Worm (Caenorhabditis elegans) whole organism, midembryonic: ENCODE measurements around the gene ZK250.2.
"Not testable (repeated sequence)": the region's sequence is repeated elsewhere in the genome, so short reads cannot be mapped to it uniquely, and the experiment has no call there.

Experiments
- T22C8.4 ChIP-seq: fragments of 200-800 bp; sonication (Bioruptor generic); IDR thresholded peaks from 2 replicates; pipeline ENCODE4 v1.3.6; 2022; ENCODE audit warnings: missing genetic modification characterization, missing compliant biosample characterization
- cog-1 ChIP-seq: sonication (generic microtip); optimal IDR thresholded peaks from 2 replicates; lab custom pipeline; 2016; ENCODE audit warnings: missing genetic modification characterization, missing compliant biosample characterization
- flt-1 ChIP-seq: fragments of 200-800 bp; sonication (Bioruptor generic); IDR thresholded peaks from 2 replicates; pipeline ENCODE4 v1.3.6; 2022; ENCODE audit warnings: missing genetic modification characterization, missing compliant biosample characterization
- klf-2 ChIP-seq: fragments of 200-800 bp; sonication (Bioruptor generic); conservative IDR thresholded peaks from 2 replicates; pipeline ENCODE4 v1.3.6; 2022; ENCODE audit warnings: missing genetic modification reagents, missing genetic modification characterization, missing compliant biosample characterization
- med-1 ChIP-seq: sonication (generic microtip); optimal IDR thresholded peaks from 2 replicates; lab custom pipeline; 2017; ENCODE audit warnings: missing genetic modification characterization, mild to moderate bottlenecking, missing compliant biosample characterization, antibody characterized with exemption, missing genetic modification reagents; ENCODE audit not compliant: insufficient read depth
- ref-1 ChIP-seq: fragments of 200-800 bp; sonication (Bioruptor generic); conservative IDR thresholded peaks from 2 replicates; pipeline ENCODE4 v1.3.6; 2022; ENCODE audit warnings: missing genetic modification reagents, missing genetic modification characterization, missing compliant biosample characterization
- tab-1 ChIP-seq: fragments of 200-800 bp; sonication (Bioruptor generic); IDR thresholded peaks from 2 replicates; pipeline ENCODE4 v1.3.6; 2022; ENCODE audit warnings: missing genetic modification characterization, missing compliant biosample characterization
- ztf-23 ChIP-seq: fragments of 200-800 bp; sonication (Bioruptor generic); IDR thresholded peaks from 2 replicates; pipeline ENCODE4 v1.3.6; 2022; ENCODE audit warnings: missing genetic modification reagents, missing genetic modification characterization, missing compliant biosample characterization
- ztf-29 ChIP-seq: fragments of 200-800 bp; sonication (Bioruptor generic); IDR thresholded peaks from 2 replicates; pipeline ENCODE4 v1.3.6; 2022; ENCODE audit warnings: missing genetic modification reagents, missing genetic modification characterization, missing compliant biosample characterization

The ZK250.2 gene

DNA sequence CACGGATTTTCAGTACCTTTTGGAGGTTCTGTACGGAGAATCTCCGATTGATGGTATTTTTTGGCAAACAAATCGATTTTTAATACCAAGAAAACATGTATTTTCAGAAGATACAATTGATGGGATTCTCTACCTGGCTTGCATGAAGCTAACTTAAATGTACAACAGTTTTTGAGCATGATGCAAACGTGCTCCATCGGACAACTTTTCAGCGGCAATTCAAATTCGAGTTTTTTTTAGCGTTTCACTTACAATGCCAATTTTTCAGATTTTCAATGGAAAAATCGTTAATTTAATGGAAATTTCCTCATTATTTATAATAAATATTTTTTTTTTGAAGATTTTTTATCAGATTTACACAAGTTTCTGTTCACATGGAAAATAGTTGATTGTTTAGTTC lies 19.9 kb upstream of the ZK250.2 start:
- TF ChIP-seq klf-2 (GFP tag; lab: Robert Waterston, UW) (no peak), T22C8.4 (GFP tag; lab: Robert Waterston, UW) (no peak)

ce11 chrII:1939652-1940051 lies 8.8 kb upstream of the ZK250.2 start, which contains the start of gene ZK250.13:
TSS of gene ZK250.13 (minus strand) at chrII:1939752.
- no peak for TF ChIP-seq ztf-29 (GFP tag; lab: Robert Waterston, UW)
- TF ChIP-seq ref-1 (GFP tag; lab: Robert Waterston, UW): no peak
- TF ChIP-seq tab-1 (GFP tag; lab: Robert Waterston, UW): no peak
- TF ChIP-seq ztf-23: no peak
- TF ChIP-seq klf-2 (GFP tag; lab: Robert Waterston, UW): no peak
- no peak for TF ChIP-seq flt-1 (GFP tag; lab: Robert Waterston, UW)
- no peak for TF ChIP-seq med-1 (GFP tag; lab: Kevin White, UChicago)
- no peak for TF ChIP-seq T22C8.4 (GFP tag; lab: Robert Waterston, UW)
- no peak for TF ChIP-seq cog-1 (tag; lab: Kevin White, UChicago)

ce11 chrII:1945093-1945492 lies 3.4 kb upstream of the ZK250.2 start, which contains the start of gene ZK250.14:
TSS of gene ZK250.14 (minus strand) at chrII:1945193.
- TF ChIP-seq flt-1 (GFP tag; lab: Robert Waterston, UW) (no peak), ztf-23 (no peak), med-1 (GFP tag; lab: Kevin White, UChicago) (no peak), ztf-29 (GFP tag; lab: Robert Waterston, UW) (no peak), ref-1 (GFP tag; lab: Robert Waterston, UW) (no peak), tab-1 (GFP tag; lab: Robert Waterston, UW) (no peak), cog-1 (tag; lab: Kevin White, UChicago) (no peak), T22C8.4 (GFP tag; lab: Robert Waterston, UW) (no peak), klf-2 (GFP tag; lab: Robert Waterston, UW) (no peak)

DNA sequence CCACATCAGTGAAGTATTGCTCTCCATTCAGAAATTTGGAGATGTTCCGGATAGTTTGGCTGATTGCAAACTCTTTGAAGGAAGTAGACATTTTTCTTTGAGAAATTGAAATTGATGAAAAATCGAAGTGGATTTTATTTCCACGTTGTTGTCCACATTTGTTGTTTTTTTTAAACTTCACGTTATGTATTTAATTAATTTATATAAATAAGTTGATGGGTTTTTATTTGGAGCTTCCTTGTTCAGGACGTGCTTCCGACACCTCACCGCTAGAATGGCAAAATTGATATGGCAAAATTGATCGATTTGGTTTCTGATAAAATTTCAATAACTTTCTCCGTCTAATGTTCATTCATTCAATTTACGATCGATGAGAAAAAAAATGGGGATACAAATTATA lies 2.1 kb upstream of the ZK250.2 start, which contains the start of gene math-48:
math-48 (minus strand) TSS at position 101 of the 400 bp plus-strand sequence.
- TF ChIP-seq ref-1 (GFP tag; lab: Robert Waterston, UW) (no peak), ztf-29 (GFP tag; lab: Robert Waterston, UW) (no peak), klf-2 (GFP tag; lab: Robert Waterston, UW) (no peak), T22C8.4 (GFP tag; lab: Robert Waterston, UW) (no peak), ztf-23 (no peak), tab-1 (GFP tag; lab: Robert Waterston, UW) (no peak), cog-1 (tag; lab: Kevin White, UChicago) (no peak), med-1 (GFP tag; lab: Kevin White, UChicago) (no peak), flt-1 (GFP tag; lab: Robert Waterston, UW) (no peak)

ce11 chrII:1949119-1949518 lies 626 bp downstream of the ZK250.2 start:
- TF ChIP-seq tab-1 (GFP tag; lab: Robert Waterston, UW) (no peak), ztf-23 (no peak), flt-1 (GFP tag; lab: Robert Waterston, UW) (no peak), med-1 (GFP tag; lab: Kevin White, UChicago) (no peak), ref-1 (GFP tag; lab: Robert Waterston, UW) (no peak), cog-1 (tag; lab: Kevin White, UChicago) (no peak), ztf-29 (GFP tag; lab: Robert Waterston, UW) (no peak), T22C8.4 (GFP tag; lab: Robert Waterston, UW) (no peak)

- TF ChIP-seq klf-2 (GFP tag; lab: Robert Waterston, UW); flt-1 (GFP tag; lab: Robert Waterston, UW); med-1 (GFP tag; lab: Kevin White, UChicago): not testable (repeated sequence)
These were observed 7.1 kb downstream of the ZK250.2 start, which contains the start of gene math-49 for ce11 chrII:1955568-1955967. TSS of gene math-49 (minus strand) at chrII:1955668.

ce11 chrII:1986979-1987378 lies 38.5 kb downstream of the ZK250.2 start, which contains the start of gene Y16E11A.4:
TSS of gene Y16E11A.4 (plus strand) at chrII:1987279.
- TF ChIP-seq ztf-23: no peak
- no peak for TF ChIP-seq T22C8.4 (GFP tag; lab: Robert Waterston, UW)
- no peak for TF ChIP-seq klf-2 (GFP tag; lab: Robert Waterston, UW)
- TF ChIP-seq cog-1 (tag; lab: Kevin White, UChicago): no peak
- TF ChIP-seq ztf-29 (GFP tag; lab: Robert Waterston, UW): no peak
- TF ChIP-seq flt-1 (GFP tag; lab: Robert Waterston, UW): no peak
- no peak for TF ChIP-seq med-1 (GFP tag; lab: Kevin White, UChicago)
- no peak for TF ChIP-seq ref-1 (GFP tag; lab: Robert Waterston, UW)
- TF ChIP-seq tab-1 (GFP tag; lab: Robert Waterston, UW): no peak

DNA sequence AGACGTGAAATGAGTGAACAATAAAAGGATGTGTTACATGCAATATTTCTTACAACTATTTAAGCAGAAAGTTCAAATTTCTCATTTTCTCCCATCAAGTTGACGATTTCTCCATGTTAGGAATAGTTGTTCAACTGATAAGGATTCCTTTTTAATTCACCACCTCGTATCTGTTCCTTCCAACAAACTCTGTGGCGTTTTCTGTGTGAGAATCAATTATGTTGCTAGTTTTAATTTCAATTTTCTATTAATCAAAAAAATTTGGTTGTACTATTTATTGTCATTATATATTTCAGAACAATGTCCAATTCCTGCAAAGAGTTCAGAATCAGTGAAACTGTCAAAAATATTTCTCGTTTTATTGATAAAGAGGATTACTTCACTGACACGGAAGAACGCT lies 40.5 kb downstream of the ZK250.2 start, which contains the start of gene math-44:
math-44 (plus strand) TSS at position 301 of the 400 bp plus-strand sequence.
- TF ChIP-seq med-1 (GFP tag; lab: Kevin White, UChicago): no peak
- TF ChIP-seq ref-1 (GFP tag; lab: Robert Waterston, UW): no peak
- no peak for TF ChIP-seq flt-1 (GFP tag; lab: Robert Waterston, UW)
- no peak for TF ChIP-seq T22C8.4 (GFP tag; lab: Robert Waterston, UW)
- TF ChIP-seq cog-1 (tag; lab: Kevin White, UChicago): no peak
- TF ChIP-seq ztf-29 (GFP tag; lab: Robert Waterston, UW): no peak
- TF ChIP-seq ztf-23: no peak
- no peak for TF ChIP-seq klf-2 (GFP tag; lab: Robert Waterston, UW)
- TF ChIP-seq tab-1 (GFP tag; lab: Robert Waterston, UW): no peak

DNA sequence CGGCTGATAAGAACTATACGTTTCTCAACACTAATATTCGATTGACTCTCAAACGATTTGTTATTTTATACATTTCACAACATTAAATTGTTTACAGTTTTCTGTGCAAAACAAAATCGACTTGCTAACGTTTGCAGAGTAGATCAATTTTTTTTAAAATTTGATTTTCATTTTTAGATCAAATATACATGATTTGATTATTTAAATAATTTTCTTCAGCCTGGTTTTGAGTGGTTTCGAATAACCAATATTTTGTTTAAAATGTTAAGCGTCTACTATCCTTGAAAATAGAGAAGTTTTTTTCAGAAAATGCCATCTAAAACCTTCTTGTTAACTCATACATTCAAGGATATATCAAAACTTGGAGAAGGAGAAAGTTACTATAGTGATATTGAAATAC lies 45.2 kb downstream of the ZK250.2 start, which contains the start of gene math-21:
math-21 (plus strand) TSS at position 301 of the 400 bp plus-strand sequence.
- TF ChIP-seq T22C8.4 (GFP tag; lab: Robert Waterston, UW) (no peak), ztf-23 (no peak), ref-1 (GFP tag; lab: Robert Waterston, UW) (no peak), ztf-29 (GFP tag; lab: Robert Waterston, UW) (no peak), tab-1 (GFP tag; lab: Robert Waterston, UW) (no peak), klf-2 (GFP tag; lab: Robert Waterston, UW) (no peak), cog-1 (tag; lab: Kevin White, UChicago) (no peak), med-1 (GFP tag; lab: Kevin White, UChicago) (no peak), flt-1 (GFP tag; lab: Robert Waterston, UW) (no peak)
